Fruit fly (Drosophila melanogaster): ENCODE results near the gene CG31029.

Gene CG31029

dm6 chr3R:30090261-30091006, 41.8 kb downstream of the CG31029 start:
- TF ChIP-seq dmrt93B (GFP tag; optimal IDR thresholded peaks at IDR 0.05) = no peak
- TF ChIP-seq br (GFP tag; optimal IDR thresholded peaks at IDR 0.05) = no peak
- TF ChIP-seq Rel (GFP tag; optimal IDR thresholded peaks at IDR 0.05) = no peak
- TF ChIP-seq Rel (tag; optimal IDR thresholded peaks at IDR 0.05) = no peak
- no peak for TF ChIP-seq CG9705 (GFP tag; optimal IDR thresholded peaks at IDR 0.05)
- no peak for TF ChIP-seq woc (GFP tag; optimal IDR thresholded peaks at IDR 0.05)
- no peak for TF ChIP-seq OdsH (GFP tag; optimal IDR thresholded peaks at IDR 0.05)

DNA sequence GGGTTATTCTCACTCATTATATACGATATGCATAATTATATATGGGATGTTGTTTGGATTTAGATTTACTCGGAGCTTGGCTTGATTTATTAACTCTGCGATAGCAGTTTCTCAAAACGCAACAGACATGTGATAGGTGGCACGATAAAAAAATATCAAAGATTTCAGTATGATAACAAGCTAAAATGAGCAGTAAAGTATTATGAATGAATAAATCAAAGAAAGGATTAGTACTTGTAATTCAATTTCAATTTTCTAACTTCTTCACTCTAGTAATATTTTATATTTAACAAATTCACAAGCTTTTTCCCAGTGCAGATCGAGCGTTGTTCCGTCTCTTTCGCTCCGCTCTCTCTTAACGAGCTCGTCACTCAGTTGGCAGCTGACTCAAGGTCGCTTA, 48.1 kb downstream of the CG31029 start:
- no peak for TF ChIP-seq tai (GFP tag; optimal IDR thresholded peaks at IDR 0.05)
- TF ChIP-seq dl (GFP tag; optimal IDR thresholded peaks at IDR 0.05; ENCODE audit: insufficient read depth in 1 of 2, partially characterized antibody in 2 of 2) = no peak
- no peak for TF ChIP-seq N (GFP tag; optimal IDR thresholded peaks at IDR 0.05)
- no peak for TF ChIP-seq Mio (GFP tag; optimal IDR thresholded peaks at IDR 0.05)
- no peak for TF ChIP-seq psq (GFP tag; optimal IDR thresholded peaks at IDR 0.05)
- TF ChIP-seq CG9705 (GFP tag; optimal IDR thresholded peaks at IDR 0.05) = no peak
- TF ChIP-seq pan (optimal IDR thresholded peaks at IDR 0.05) = no peak
- TF ChIP-seq brk (GFP tag; optimal IDR thresholded peaks at IDR 0.05) = no peak
- TF ChIP-seq foxo (GFP tag; optimal IDR thresholded peaks at IDR 0.05) = no peak
- no peak for TF ChIP-seq Rel (GFP tag; optimal IDR thresholded peaks at IDR 0.05)
- no peak for TF ChIP-seq Rel (tag; optimal IDR thresholded peaks at IDR 0.05)
- TF ChIP-seq fru (GFP tag; optimal IDR thresholded peaks at IDR 0.05) = no peak
- no peak for TF ChIP-seq h (GFP tag; optimal IDR thresholded peaks at IDR 0.05)
- TF ChIP-seq dsf (GFP tag; optimal IDR thresholded peaks at IDR 0.05; ENCODE audit: borderline replicate concordance) = no peak
- TF ChIP-seq lola (GFP tag; optimal IDR thresholded peaks at IDR 0.05) = no peak
- TF ChIP-seq rgr (GFP tag; optimal IDR thresholded peaks at IDR 0.05) = no peak

DNA sequence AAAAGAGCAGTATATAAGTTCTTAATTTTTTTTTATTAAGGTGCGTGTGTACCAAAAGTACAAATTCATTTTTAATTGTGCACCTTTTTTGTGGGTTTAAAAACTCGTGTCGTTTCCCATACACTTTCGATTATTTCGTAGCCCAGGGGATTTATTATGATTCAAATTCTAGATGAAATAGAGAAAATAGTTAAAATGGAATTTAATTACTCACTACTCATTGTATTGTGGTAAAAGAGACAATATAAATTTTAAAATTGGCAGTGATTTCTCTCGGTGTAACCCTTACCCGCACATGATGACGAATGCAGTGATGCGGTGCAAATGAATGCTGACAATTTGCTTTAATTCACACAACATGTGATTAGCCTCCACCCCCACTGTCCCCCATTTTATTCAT, 49.0 kb downstream of the CG31029 start:
- no peak for TF ChIP-seq CG9705 (GFP tag; optimal IDR thresholded peaks at IDR 0.05)
- TF ChIP-seq Sp1 (GFP tag; optimal IDR thresholded peaks at IDR 0.05) = peak; percentile 15
- peak in 1 of 2 experiments; percentile 3 for TF ChIP-seq foxo (GFP tag; optimal IDR thresholded peaks at IDR 0.05)
- peak; percentile 27 for TF ChIP-seq psq (GFP tag; optimal IDR thresholded peaks at IDR 0.05)
- peak; percentile 40 for TF ChIP-seq h (GFP tag; optimal IDR thresholded peaks at IDR 0.05)
- no peak for TF ChIP-seq Rel (GFP tag; optimal IDR thresholded peaks at IDR 0.05)
- no peak for TF ChIP-seq Rel (tag; optimal IDR thresholded peaks at IDR 0.05)
- peak; percentile 29 for TF ChIP-seq rgr (GFP tag; optimal IDR thresholded peaks at IDR 0.05)
- TF ChIP-seq HLH106 (tag; optimal IDR thresholded peaks at IDR 0.05) = peak; percentile 57
- no peak for TF ChIP-seq Vsx2 (GFP tag; optimal IDR thresholded peaks at IDR 0.05; ENCODE audit: partially characterized antibody)
- TF ChIP-seq ey (GFP tag; optimal IDR thresholded peaks at IDR 0.05) = peak; percentile 42
- TF ChIP-seq br (GFP tag; optimal IDR thresholded peaks at IDR 0.05) = peak; percentile 2
